Worm (Caenorhabditis elegans) whole organism, young adult: ENCODE results near the gene msp-142.

ENCODE experiments used
- B0336.3 ChIP-seq: fragments of 200-800 bp; sonication (Bioruptor generic); IDR thresholded peaks from 2 replicates; pipeline ENCODE4 v1.3.6; 2022; ENCODE audit warnings: missing genetic modification characterization, missing compliant biosample characterization
- C17E4.6 ChIP-seq: fragments of 200-800 bp; sonication (Bioruptor generic); IDR thresholded peaks from 2 replicates; pipeline ENCODE4 v1.3.6; 2022; ENCODE audit warnings: missing genetic modification reagents, missing genetic modification characterization, missing compliant biosample characterization
- F10E7.11 ChIP-seq: sonication (generic microtip); optimal IDR thresholded peaks from 2 replicates; lab custom pipeline; 2017; ENCODE audit warnings: mild to moderate bottlenecking, missing genetic modification characterization, moderate library complexity, missing compliant biosample characterization
- F39B2.1 ChIP-seq: fragments of 200-800 bp; sonication (Bioruptor generic); IDR thresholded peaks from 2 replicates; pipeline ENCODE4 v1.3.6; 2022; ENCODE audit warnings: missing genetic modification reagents, missing genetic modification characterization, missing compliant biosample characterization
- F52B5.7 ChIP-seq: sonication (generic microtip); optimal IDR thresholded peaks from 2 replicates; lab custom pipeline; 2016; ENCODE audit warnings: mild to moderate bottlenecking, missing genetic modification characterization, missing compliant biosample characterization
- K11D2.4 ChIP-seq: fragments of 200-800 bp; sonication (Bioruptor generic); IDR thresholded peaks from 2 replicates; pipeline ENCODE4 v1.3.6; 2022; ENCODE audit warnings: missing genetic modification reagents, missing genetic modification characterization, missing compliant biosample characterization
- K12H6.12 ChIP-seq: fragments of 200-800 bp; sonication (Bioruptor generic); optimal IDR thresholded peaks from 2 replicates; lab custom pipeline; 2018; ENCODE audit warnings: mild to moderate bottlenecking, missing genetic modification characterization, missing compliant biosample characterization
- T07F8.4 ChIP-seq: sonication (generic microtip); optimal IDR thresholded peaks from 2 replicates; lab custom pipeline; 2016; ENCODE audit warnings: mild to moderate bottlenecking, missing genetic modification characterization, moderate library complexity, missing compliant biosample characterization
- Y53G8AR.9 ChIP-seq: fragments of 200-800 bp; sonication (Bioruptor generic); conservative IDR thresholded peaks from 2 replicates; pipeline ENCODE4 v1.3.6; 2022; ENCODE audit warnings: missing genetic modification reagents, missing genetic modification characterization, missing compliant biosample characterization
- Y56A3A.18 ChIP-seq: fragments of 200-800 bp; sonication (Bioruptor generic); IDR thresholded peaks from 2 replicates; pipeline ENCODE4 v1.3.6; 2022; ENCODE audit warnings: missing genetic modification reagents, missing genetic modification characterization, missing compliant biosample characterization
- Y95B8A.8 ChIP-seq: fragments of 200-800 bp; sonication (Bioruptor generic); IDR thresholded peaks from 2 replicates; pipeline ENCODE4 v1.3.6; 2022; ENCODE audit warnings: missing genetic modification reagents, missing genetic modification characterization, missing compliant biosample characterization
- ZK185.1 ChIP-seq: sonication (generic microtip); optimal IDR thresholded peaks from 2 replicates; lab custom pipeline; 2016; ENCODE audit warnings: mild to moderate bottlenecking, missing genetic modification characterization, missing compliant biosample characterization; ENCODE audit not compliant: poor library complexity, severe bottlenecking
- akir-1 ChIP-seq: fragments of 200-800 bp; sonication (Bioruptor generic); optimal IDR thresholded peaks from 2 replicates; lab custom pipeline; 2018; ENCODE audit warnings: mild to moderate bottlenecking, missing genetic modification characterization, moderate library complexity, missing compliant biosample characterization
- aptf-2 ChIP-seq: fragments of 200-800 bp; sonication (Bioruptor generic); conservative IDR thresholded peaks from 2 replicates; pipeline ENCODE4 v1.3.6; 2022; ENCODE audit warnings: missing genetic modification reagents, missing genetic modification characterization, missing compliant biosample characterization
- athp-1 ChIP-seq: sonication (generic microtip); optimal IDR thresholded peaks from 2 replicates; lab custom pipeline; 2017; ENCODE audit warnings: mild to moderate bottlenecking, missing genetic modification characterization, missing compliant biosample characterization
- attf-3 ChIP-seq: fragments of 200-800 bp; sonication (Bioruptor generic); conservative IDR thresholded peaks from 2 replicates; pipeline ENCODE4 v1.3.6; 2022; ENCODE audit warnings: missing genetic modification reagents, missing genetic modification characterization, missing compliant biosample characterization
- attf-6 ChIP-seq: fragments of 200-800 bp; sonication (Bioruptor generic); IDR thresholded peaks from 2 replicates; pipeline ENCODE4 v1.3.6; 2022; ENCODE audit warnings: missing genetic modification reagents, missing genetic modification characterization, missing compliant biosample characterization
- ceh-27 ChIP-seq: fragments of 200-800 bp; sonication (Bioruptor generic); optimal IDR thresholded peaks from 2 replicates; lab custom pipeline; 2018; ENCODE audit warnings: mild to moderate bottlenecking, missing genetic modification characterization, moderate library complexity, missing compliant biosample characterization
- chd-7 ChIP-seq: sonication (generic microtip); optimal IDR thresholded peaks from 2 replicates; lab custom pipeline; 2016; ENCODE audit warnings: mild to moderate bottlenecking, missing genetic modification characterization, moderate library complexity, missing compliant biosample characterization
- ekl-4 ChIP-seq: fragments of 200-800 bp; sonication (Bioruptor generic); IDR thresholded peaks from 2 replicates; pipeline ENCODE4 v1.3.6; 2022; ENCODE audit warnings: missing genetic modification reagents, missing genetic modification characterization, missing compliant biosample characterization
- fkh-3 ChIP-seq: sonication (generic microtip); optimal IDR thresholded peaks from 2 replicates; lab custom pipeline; 2016; ENCODE audit warnings: mild to moderate bottlenecking, missing genetic modification characterization, missing compliant biosample characterization
- gei-17 ChIP-seq: fragments of 200-800 bp; sonication (Bioruptor generic); optimal IDR thresholded peaks from 2 replicates; lab custom pipeline; 2018; ENCODE audit warnings: mild to moderate bottlenecking, missing genetic modification characterization, missing compliant biosample characterization
- hmg-1.2 ChIP-seq: fragments of 200-800 bp; sonication (Bioruptor generic); IDR thresholded peaks from 2 replicates; pipeline ENCODE4 v1.3.6; 2022; ENCODE audit warnings: missing genetic modification reagents, missing genetic modification characterization, missing compliant biosample characterization
- hsf-1 ChIP-seq: fragments of 200-800 bp; sonication (Bioruptor generic); IDR thresholded peaks from 2 replicates; pipeline ENCODE4 v1.3.6; 2022; ENCODE audit warnings: missing genetic modification reagents, missing genetic modification characterization, missing compliant biosample characterization
- let-526 ChIP-seq: fragments of 200-800 bp; sonication (Bioruptor generic); IDR thresholded peaks from 2 replicates; pipeline ENCODE4 v1.3.6; 2022; ENCODE audit warnings: missing genetic modification reagents, missing genetic modification characterization, missing compliant biosample characterization
- let-607 ChIP-seq, 2 experiments: fragments of 200-800 bp in 1 of 2; sonication (Bioruptor generic) in 1 of 2; sonication (generic microtip) in 1 of 2; optimal IDR thresholded peaks; 2 replicates each; lab custom pipeline; 2016 to 2018; ENCODE audit warnings: mild to moderate bottlenecking in 2 of 2, missing compliant biosample characterization in 2 of 2, missing genetic modification characterization in 2 of 2, moderate library complexity in 2 of 2, missing genotype in 1 of 2
- lin-26 ChIP-seq: fragments of 200-800 bp; sonication (Bioruptor generic); IDR thresholded peaks from 2 replicates; pipeline ENCODE4 v1.3.6; 2022; ENCODE audit warnings: missing genetic modification reagents, missing genetic modification characterization, missing compliant biosample characterization
- lsy-27 ChIP-seq: sonication (generic microtip); optimal IDR thresholded peaks from 2 replicates; lab custom pipeline; 2017; ENCODE audit warnings: missing genetic modification characterization, mild to moderate bottlenecking, missing compliant biosample characterization, antibody characterized with exemption, missing genotype, borderline replicate concordance; ENCODE audit not compliant: insufficient read depth
- madf-10 ChIP-seq: sonication (generic microtip); optimal IDR thresholded peaks from 2 replicates; lab custom pipeline; 2016; ENCODE audit warnings: mild to moderate bottlenecking, missing genetic modification characterization, missing compliant biosample characterization
- nfya-2 ChIP-seq: fragments of 200-800 bp; sonication (Bioruptor generic); IDR thresholded peaks from 2 replicates; pipeline ENCODE4 v1.3.6; 2022; ENCODE audit warnings: missing genetic modification reagents, missing genetic modification characterization, missing compliant biosample characterization
- nfyb-1 ChIP-seq: fragments of 200-800 bp; sonication (Bioruptor generic); IDR thresholded peaks from 2 replicates; pipeline ENCODE4 v1.3.6; 2022; ENCODE audit warnings: missing genetic modification reagents, missing genetic modification characterization, missing compliant biosample characterization
- nhr-120 ChIP-seq: fragments of 200-800 bp; sonication (Bioruptor generic); IDR thresholded peaks from 2 replicates; pipeline ENCODE4 v1.3.6; 2022; ENCODE audit warnings: missing genetic modification characterization, missing compliant biosample characterization
- nhr-179 ChIP-seq: sonication (generic microtip); optimal IDR thresholded peaks from 2 replicates; lab custom pipeline; 2016; ENCODE audit warnings: mild to moderate bottlenecking, missing genetic modification characterization, missing compliant biosample characterization
- nhr-27 ChIP-seq: fragments of 200-800 bp; sonication (Bioruptor generic); optimal IDR thresholded peaks from 2 replicates; lab custom pipeline; 2018; ENCODE audit warnings: mild to moderate bottlenecking, missing genetic modification characterization, moderate library complexity, missing compliant biosample characterization
- nhr-90 ChIP-seq: sonication (generic microtip); optimal IDR thresholded peaks from 2 replicates; lab custom pipeline; 2016; ENCODE audit warnings: missing genotype, mild to moderate bottlenecking, missing genetic modification characterization, missing compliant biosample characterization
- rec-8 ChIP-seq, 2 experiments: sonication (generic microtip); optimal IDR thresholded peaks; 2 replicates each; lab custom pipeline; 2016; ENCODE audit warnings: mild to moderate bottlenecking in 2 of 2, missing genetic modification characterization in 2 of 2, missing genetic modification reagents in 2 of 2, missing genotype in 2 of 2, missing biosample characterization in 1 of 2, missing compliant biosample characterization in 1 of 2, moderate library complexity in 1 of 2
- repo-1 ChIP-seq: sonication (generic microtip); optimal IDR thresholded peaks from 2 replicates; lab custom pipeline; 2017; ENCODE audit warnings: mild to moderate bottlenecking, missing genetic modification characterization, missing compliant biosample characterization
- rpc-1 ChIP-seq, 2 experiments: fragments of 150-350 bp in 1 of 2; sonication (generic microtip) in 1 of 2; optimal IDR thresholded peaks; 2 replicates each; lab custom pipeline; 2014 to 2018; ENCODE audit warnings: missing biosample characterization in 1 of 2, missing genetic modification characterization in 1 of 2, missing genetic modification reagents in 1 of 2, missing genotype in 1 of 2
- snpc-3.4 ChIP-seq: sonication (generic microtip); optimal IDR thresholded peaks from 2 replicates; lab custom pipeline; 2017; ENCODE audit warnings: missing genetic modification characterization, mild to moderate bottlenecking, missing compliant biosample characterization, antibody characterized with exemption, moderate library complexity, missing genotype, missing genetic modification reagents
- snpc-4 ChIP-seq, 5 experiments: fragments of 150-350 bp in 1 of 5; sonication (generic microtip) in 4 of 5; optimal IDR thresholded peaks; 2 replicates each; lab custom pipeline; 2014 to 2018; ENCODE audit warnings: missing genetic modification characterization in 5 of 5, missing biosample characterization in 3 of 5, antibody characterized with exemption in 2 of 5, mild to moderate bottlenecking in 2 of 5, missing compliant biosample characterization in 2 of 5, missing genotype in 2 of 5, moderate library complexity in 2 of 5, missing genetic modification reagents in 1 of 5
- tbx-9 ChIP-seq: sonication (generic microtip); optimal IDR thresholded peaks from 2 replicates; lab custom pipeline; 2016; ENCODE audit warnings: borderline replicate concordance, missing genetic modification characterization, inconsistent platforms, missing compliant biosample characterization
- unc-130 ChIP-seq: sonication (generic microtip); optimal IDR thresholded peaks from 2 replicates; lab custom pipeline; 2016; ENCODE audit warnings: missing genetic modification reagents, missing genetic modification characterization, missing compliant biosample characterization
- ztf-18 ChIP-seq: sonication (generic microtip); optimal IDR thresholded peaks from 2 replicates; lab custom pipeline; 2016; ENCODE audit warnings: missing genotype, mild to moderate bottlenecking, missing genetic modification characterization, missing compliant biosample characterization
- ztf-26 ChIP-seq: sonication (generic microtip); optimal IDR thresholded peaks from 2 replicates; lab custom pipeline; 2017; ENCODE audit warnings: missing genetic modification characterization, missing compliant biosample characterization
- ztf-28 ChIP-seq: fragments of 200-800 bp; sonication (Bioruptor generic); IDR thresholded peaks from 2 replicates; pipeline ENCODE4 v1.3.6; 2022; ENCODE audit warnings: missing genetic modification reagents, missing genetic modification characterization, missing compliant biosample characterization

msp-142 gene

ce11 chrII:5772547-5773142 is 25.1 kb upstream of the msp-142 start (continued):
- TF ChIP-seq ZK185.1 (tag; lab: Kevin White, UChicago) (peak; percentile 31), lin-26 (GFP tag; lab: Robert Waterston, UW) (peak; percentile 86), ztf-18 (tag; lab: Kevin White, UChicago) (peak; percentile 58), K12H6.12 (tag; lab: Kevin White, UChicago) (peak; percentile 13), hsf-1 (no peak), Y53G8AR.9 (GFP tag; lab: Robert Waterston, UW) (0 out of 2 replicates have a peak, but pooled peaks have one; percentile 57), repo-1 (tag; lab: Kevin White, UChicago) (peak; percentile 2), hmg-1.2 (GFP tag; lab: Robert Waterston, UW) (peak; percentile 78), C17E4.6 (GFP tag; lab: Robert Waterston, UW) (no peak), let-526 (GFP tag; lab: Robert Waterston, UW) (peak; percentile 68; the same call in 1 of the 2 replicates), F39B2.1 (no peak), aptf-2 (GFP tag; lab: Robert Waterston, UW) (no peak), akir-1 (GFP tag; lab: Kevin White, UChicago) (no peak), tbx-9 (tag; lab: Kevin White, UChicago) (no peak), nhr-90 (peak; percentile 58), ekl-4 (GFP tag; lab: Robert Waterston, UW) (0 out of 2 replicates have a peak, but pooled peaks have one; percentile 11), nfya-2 (GFP tag; lab: Robert Waterston, UW) (no peak), rec-8 (tag; optimal IDR thresholded peaks at IDR 0.05; lab: Kevin White, UChicago) (peak; percentile 16 to 63), madf-10 (tag; lab: Kevin White, UChicago) (peak; percentile 25), snpc-3.4 (tag; lab: Kevin White, UChicago) (no peak), ztf-28 (GFP tag; lab: Robert Waterston, UW) (0 out of 2 replicates have a peak, but pooled peaks have one; percentile 50), ceh-27 (GFP tag; lab: Kevin White, UChicago) (peak; percentile 75), F10E7.11 (tag; lab: Kevin White, UChicago) (no peak), Y95B8A.8 (no peak), fkh-3 (tag; lab: Kevin White, UChicago) (peak; percentile 10), gei-17 (GFP tag; lab: Kevin White, UChicago) (no peak), let-607 (tag; optimal IDR thresholded peaks at IDR 0.05; lab: Kevin White, UChicago) (no peak), nfyb-1 (GFP tag; lab: Robert Waterston, UW) (peak; percentile 83), nhr-27 (tag; lab: Kevin White, UChicago) (no peak), rpc-1 (optimal IDR thresholded peaks at IDR 0.05; lab: Kevin White, UChicago) (peak; percentile 64), rpc-1 (tag; optimal IDR thresholded peaks at IDR 0.05; lab: Kevin White, UChicago) (peak; percentile 81), F52B5.7 (tag; lab: Kevin White, UChicago) (peak; percentile 12), nhr-120 (no peak), attf-6 (GFP tag; lab: Robert Waterston, UW) (peak; percentile 24; the same call in 1 of the 2 replicates), Y56A3A.18 (GFP tag; lab: Robert Waterston, UW) (peak; percentile 55; the same call in 1 of the 2 replicates), ztf-26 (no peak), attf-3 (GFP tag; lab: Robert Waterston, UW) (no peak), unc-130 (GFP tag; lab: Kevin White, UChicago) (no peak), nhr-179 (tag; lab: Kevin White, UChicago) (no peak), lsy-27 (no peak), B0336.3 (GFP tag; lab: Robert Waterston, UW) (no peak), T07F8.4 (peak; percentile 37), chd-7 (tag; lab: Kevin White, UChicago) (peak; percentile 52), athp-1 (tag; lab: Kevin White, UChicago) (no peak), K11D2.4 (GFP tag; lab: Robert Waterston, UW) (0 out of 2 replicates have a peak, but pooled peaks have one; percentile 54), snpc-4 (GFP tag; optimal IDR thresholded peaks at IDR 0.05; lab: Kevin White, UChicago) (no peak), snpc-4 (tag; optimal IDR thresholded peaks at IDR 0.05; lab: Kevin White, UChicago) (peak in 3 of 4 experiments; percentile 0 to 70 (median 62))
